Worm (Caenorhabditis elegans) whole organism, midembryonic: ENCODE results near the gene osm-9.

ENCODE experiments used
- cog-1 ChIP-seq: sonication (generic microtip); optimal IDR thresholded peaks from 2 replicates; lab custom pipeline; 2016; ENCODE audit warnings: missing genetic modification characterization, missing compliant biosample characterization
- flt-1 ChIP-seq: fragments of 200-800 bp; sonication (Bioruptor generic); IDR thresholded peaks from 2 replicates; pipeline ENCODE4 v1.3.6; 2022; ENCODE audit warnings: missing genetic modification characterization, missing compliant biosample characterization
- med-1 ChIP-seq: sonication (generic microtip); optimal IDR thresholded peaks from 2 replicates; lab custom pipeline; 2017; ENCODE audit warnings: missing genetic modification characterization, mild to moderate bottlenecking, missing compliant biosample characterization, antibody characterized with exemption, missing genetic modification reagents; ENCODE audit not compliant: insufficient read depth
- ref-1 ChIP-seq: fragments of 200-800 bp; sonication (Bioruptor generic); conservative IDR thresholded peaks from 2 replicates; pipeline ENCODE4 v1.3.6; 2022; ENCODE audit warnings: missing genetic modification reagents, missing genetic modification characterization, missing compliant biosample characterization
- tab-1 ChIP-seq: fragments of 200-800 bp; sonication (Bioruptor generic); IDR thresholded peaks from 2 replicates; pipeline ENCODE4 v1.3.6; 2022; ENCODE audit warnings: missing genetic modification characterization, missing compliant biosample characterization
- ztf-23 ChIP-seq: fragments of 200-800 bp; sonication (Bioruptor generic); IDR thresholded peaks from 2 replicates; pipeline ENCODE4 v1.3.6; 2022; ENCODE audit warnings: missing genetic modification reagents, missing genetic modification characterization, missing compliant biosample characterization
- ztf-29 ChIP-seq: fragments of 200-800 bp; sonication (Bioruptor generic); IDR thresholded peaks from 2 replicates; pipeline ENCODE4 v1.3.6; 2022; ENCODE audit warnings: missing genetic modification reagents, missing genetic modification characterization, missing compliant biosample characterization

DNA sequence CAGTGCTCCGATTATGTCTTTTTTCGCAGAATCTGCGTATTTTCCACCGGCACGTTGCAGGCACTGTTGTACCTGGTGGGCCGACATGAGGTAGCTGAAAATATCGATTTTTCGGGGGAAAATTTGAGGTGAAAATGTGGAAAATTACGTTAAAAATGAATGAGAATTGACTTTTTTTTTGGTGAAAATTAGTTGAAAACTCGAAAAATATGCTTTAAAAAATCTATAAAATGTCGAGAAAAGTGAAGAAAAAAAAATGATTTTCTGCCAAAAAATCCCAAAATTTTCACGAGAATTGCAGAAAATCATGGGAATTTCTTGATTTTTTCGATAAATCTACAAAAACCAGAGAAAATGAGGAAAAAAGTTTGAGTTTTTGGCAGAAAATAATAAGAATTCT lies 42.8 kb downstream of the osm-9 start, which contains the start of gene tsg-101:
- TF ChIP-seq ztf-23 (GFP tag; lab: Robert Waterston, UW): no peak
- TF ChIP-seq tab-1 (GFP tag; lab: Robert Waterston, UW): no peak
- TF ChIP-seq ref-1 (GFP tag; lab: Robert Waterston, UW): no peak
- no peak for TF ChIP-seq med-1 (GFP tag; lab: Kevin White, UChicago)
- TF ChIP-seq cog-1: no peak
- no peak for TF ChIP-seq ztf-29
- TF ChIP-seq flt-1: no peak
